Fruit fly (Drosophila melanogaster) whole organism, embryonic: Measurements from ENCODE around the gene CG15382.

ENCODE experiments used
- Bdp1 ChIP-seq: fragments of 200-800 bp; sonication (Bioruptor generic); optimal IDR thresholded peaks from 3 replicates; lab custom pipeline; 2016; ENCODE audit warnings: missing biosample characterization, missing genetic modification characterization
- CG10431 ChIP-seq: fragments of 200-800 bp; sonication (Bioruptor generic); optimal IDR thresholded peaks from 3 replicates; lab custom pipeline; 2018; ENCODE audit warnings: missing biosample characterization, mild to moderate bottlenecking, missing genetic modification characterization
- CG10462 ChIP-seq: fragments of 200-800 bp; sonication (Bioruptor generic); optimal IDR thresholded peaks from 2 replicates; lab custom pipeline; 2016; ENCODE audit warnings: missing biosample characterization, missing genetic modification characterization
- CG11085 ChIP-seq: fragments of 200-800 bp; sonication (Bioruptor generic); IDR thresholded peaks from 2 replicates; pipeline ENCODE4 v1.3.6; 2022; ENCODE audit warnings: missing biosample characterization, missing genetic modification characterization
- CG12659 ChIP-seq: fragments of 200-800 bp; sonication (Bioruptor generic); optimal IDR thresholded peaks from 3 replicates; lab custom pipeline; 2017; ENCODE audit warnings: mild to moderate bottlenecking, missing biosample characterization, missing genetic modification reagents, missing genetic modification characterization
- CG13424 ChIP-seq: fragments of 200-800 bp; sonication (Bioruptor generic); optimal IDR thresholded peaks from 2 replicates; lab custom pipeline; 2019; ENCODE audit warnings: missing biosample characterization, mild to moderate bottlenecking, missing genetic modification characterization, moderate library complexity
- CG13894 ChIP-seq: fragments of 200-800 bp; sonication (Bioruptor generic); optimal IDR thresholded peaks from 3 replicates; lab custom pipeline; 2018; ENCODE audit warnings: missing biosample characterization, mild to moderate bottlenecking, missing genetic modification characterization, moderate library complexity
- CG14965 ChIP-seq: fragments of 200-800 bp; sonication (Bioruptor generic); optimal IDR thresholded peaks from 2 replicates; lab custom pipeline; 2016; ENCODE audit warnings: missing biosample characterization, missing genetic modification characterization, borderline replicate concordance
- CG15269 ChIP-seq: fragments of 200-800 bp; sonication (Bioruptor generic); optimal IDR thresholded peaks from 2 replicates; lab custom pipeline; 2018; ENCODE audit warnings: missing biosample characterization, mild to moderate bottlenecking, missing genetic modification characterization, moderate library complexity
- CG15479 ChIP-seq: fragments of 200-800 bp; sonication (Bioruptor generic); optimal IDR thresholded peaks from 3 replicates; lab custom pipeline; 2019; ENCODE audit warnings: missing biosample characterization, mild to moderate bottlenecking, missing genetic modification characterization, moderate library complexity
- CG16863 ChIP-seq: fragments of 200-800 bp; sonication (Bioruptor generic); optimal IDR thresholded peaks from 3 replicates; lab custom pipeline; 2016; ENCODE audit warnings: missing biosample characterization, missing genetic modification characterization
- CG17385 ChIP-seq: fragments of 200-800 bp; sonication (Bioruptor generic); optimal IDR thresholded peaks from 3 replicates; lab custom pipeline; 2018; ENCODE audit warnings: missing biosample characterization, mild to moderate bottlenecking, missing genetic modification characterization
- CG17912 ChIP-seq: fragments of 200-800 bp; sonication (Bioruptor generic); optimal IDR thresholded peaks from 2 replicates; lab custom pipeline; 2018; ENCODE audit warnings: missing biosample characterization, mild to moderate bottlenecking, missing genetic modification characterization
- CG18764 ChIP-seq: fragments of 200-800 bp; sonication (Bioruptor generic); optimal IDR thresholded peaks from 3 replicates; lab custom pipeline; 2016; ENCODE audit warnings: missing biosample characterization, missing genetic modification characterization
- CG2129 ChIP-seq: fragments of 200-800 bp; sonication (Bioruptor generic); IDR thresholded peaks from 2 replicates; pipeline ENCODE4 v1.3.6; 2022; ENCODE audit warnings: missing biosample characterization, missing genetic modification characterization; ENCODE audit not compliant: partially characterized antibody
- CG32767 ChIP-seq: fragments of 200-800 bp; sonication (Bioruptor generic); IDR thresholded peaks from 2 replicates; pipeline ENCODE4 v1.3.6; 2022; ENCODE audit warnings: missing biosample characterization, missing genetic modification characterization
- CG3281 ChIP-seq: fragments of 200-800 bp; sonication (Bioruptor generic); optimal IDR thresholded peaks from 3 replicates; lab custom pipeline; 2017; ENCODE audit warnings: missing biosample characterization, mild to moderate bottlenecking, missing genetic modification characterization
- CG43689 ChIP-seq: fragments of 200-800 bp; sonication (Bioruptor generic); IDR thresholded peaks from 2 replicates; pipeline ENCODE4 v1.3.6; 2022; ENCODE audit warnings: missing biosample characterization, missing genetic modification characterization
- CG4820 ChIP-seq: fragments of 200-800 bp; sonication (Bioruptor generic); optimal IDR thresholded peaks from 3 replicates; lab custom pipeline; 2016; ENCODE audit warnings: missing biosample characterization, missing genetic modification characterization
- CG5180 ChIP-seq: fragments of 200-800 bp; sonication (Bioruptor generic); optimal IDR thresholded peaks from 3 replicates; lab custom pipeline; 2017; ENCODE audit warnings: missing biosample characterization, missing genetic modification characterization, mild to moderate bottlenecking, moderate library complexity, missing genetic modification reagents
- CG6813 ChIP-seq: fragments of 200-800 bp; sonication (Bioruptor generic); optimal IDR thresholded peaks from 2 replicates; lab custom pipeline; 2017; ENCODE audit warnings: missing biosample characterization, missing genetic modification characterization, mild to moderate bottlenecking, moderate library complexity, missing genetic modification reagents
- CG8290 ChIP-seq, 3 experiments: fragments of 200-800 bp; sonication (Bioruptor generic); optimal IDR thresholded peaks; 2 replicates each; lab custom pipeline; 2016 to 2019; ENCODE audit warnings: missing biosample characterization in 3 of 3, missing genetic modification characterization in 3 of 3, mild to moderate bottlenecking in 2 of 3, moderate library complexity in 1 of 3
- CG9797 ChIP-seq: fragments of 200-800 bp; sonication (Bioruptor generic); optimal IDR thresholded peaks from 3 replicates; lab custom pipeline; 2018; ENCODE audit warnings: missing biosample characterization, mild to moderate bottlenecking, missing genetic modification characterization
- Dbx ChIP-seq: fragments of 200-800 bp; sonication (Bioruptor generic); IDR thresholded peaks from 3 replicates; pipeline ENCODE4 v1.3.6; 2022; ENCODE audit warnings: missing biosample characterization, missing genetic modification characterization
- Dek ChIP-seq: fragments of 200-800 bp; sonication (Bioruptor generic); optimal IDR thresholded peaks from 3 replicates; lab custom pipeline; 2019; ENCODE audit warnings: missing biosample characterization, mild to moderate bottlenecking, missing genetic modification characterization, moderate library complexity
- Dfd ChIP-seq, 2 experiments: fragments of >200 bp; optimal IDR thresholded peaks; 2 replicates each; lab custom pipeline; 2017; ENCODE audit warnings: missing biosample characterization in 2 of 2, missing genetic modification characterization in 2 of 2
- Elba2 ChIP-seq: fragments of 200-800 bp; sonication (Bioruptor generic); optimal IDR thresholded peaks from 3 replicates; lab custom pipeline; 2016; ENCODE audit warnings: missing biosample characterization, missing genetic modification characterization
- HLH4C ChIP-seq: fragments of 200-800 bp; sonication (Bioruptor generic); IDR thresholded peaks from 3 replicates; pipeline ENCODE4 v1.3.6; 2022; ENCODE audit warnings: missing biosample characterization, missing genetic modification characterization; ENCODE audit not compliant: partially characterized antibody
- HmgD ChIP-seq: fragments of 200-800 bp; sonication (Bioruptor generic); optimal IDR thresholded peaks from 3 replicates; lab custom pipeline; 2016; ENCODE audit warnings: missing biosample characterization, missing genetic modification characterization
- Hsf ChIP-seq: fragments of 200-800 bp; sonication (Bioruptor generic); optimal IDR thresholded peaks from 3 replicates; lab custom pipeline; 2016; ENCODE audit warnings: missing biosample characterization, missing genetic modification characterization
- Myb ChIP-seq: fragments of 200-800 bp; sonication (Bioruptor generic); optimal IDR thresholded peaks from 2 replicates; lab custom pipeline; 2016; ENCODE audit warnings: missing biosample characterization, missing genetic modification characterization
- NC2β ChIP-seq: fragments of 200-800 bp; sonication (Bioruptor generic); optimal IDR thresholded peaks from 2 replicates; lab custom pipeline; 2016; ENCODE audit warnings: missing biosample characterization, missing genetic modification characterization
- NFAT ChIP-seq: fragments of 200-800 bp; sonication (Bioruptor generic); IDR thresholded peaks from 2 replicates; pipeline ENCODE4 v1.3.6; 2022; ENCODE audit warnings: missing biosample characterization, missing genetic modification characterization
- Opbp ChIP-seq: fragments of 200-800 bp; sonication (Bioruptor generic); IDR thresholded peaks from 3 replicates; pipeline ENCODE4 v1.3.6; 2022; ENCODE audit warnings: missing biosample characterization, missing genetic modification characterization; ENCODE audit not compliant: partially characterized antibody
- Side ChIP-seq: fragments of 200-800 bp; sonication (Bioruptor generic); optimal IDR thresholded peaks from 2 replicates; lab custom pipeline; 2016; ENCODE audit warnings: missing biosample characterization, missing genetic modification characterization
- Xrp1 ChIP-seq: fragments of 200-800 bp; sonication (Bioruptor generic); IDR thresholded peaks from 2 replicates; pipeline ENCODE4 v1.3.6; 2022; ENCODE audit warnings: missing biosample characterization, missing genetic modification characterization
- abd-A ChIP-seq: fragments of 200-800 bp; sonication (Bioruptor generic); optimal IDR thresholded peaks from 3 replicates; lab custom pipeline; 2019; ENCODE audit warnings: missing biosample characterization, mild to moderate bottlenecking, missing genetic modification characterization, moderate library complexity
- bab2 ChIP-seq: fragments of 200-800 bp; sonication (Bioruptor generic); optimal IDR thresholded peaks from 2 replicates; lab custom pipeline; 2016; ENCODE audit warnings: missing biosample characterization, missing genetic modification characterization
- bowl ChIP-seq: fragments of 200-800 bp; sonication (Bioruptor generic); IDR thresholded peaks from 2 replicates; pipeline ENCODE4 v1.3.6; 2022; ENCODE audit warnings: missing biosample characterization, missing genetic modification characterization
- bsh ChIP-seq, 2 experiments: fragments of 200-800 bp; sonication (Bioruptor generic); optimal IDR thresholded peaks; 2 replicates each; lab custom pipeline; 2017 to 2018; ENCODE audit warnings: mild to moderate bottlenecking in 2 of 2, missing biosample characterization in 2 of 2, missing genetic modification characterization in 2 of 2, moderate library complexity in 1 of 2
- cwo ChIP-seq: fragments of 200-800 bp; sonication (Bioruptor generic); optimal IDR thresholded peaks from 3 replicates; lab custom pipeline; 2017; ENCODE audit warnings: missing biosample characterization, missing genetic modification characterization, mild to moderate bottlenecking, moderate library complexity, missing genetic modification reagents
- fd96Cb ChIP-seq: fragments of 200-800 bp; sonication (Bioruptor generic); optimal IDR thresholded peaks from 2 replicates; lab custom pipeline; 2018; ENCODE audit warnings: missing biosample characterization, mild to moderate bottlenecking, missing genetic modification characterization, moderate library complexity
- gro ChIP-seq: fragments of 200-800 bp; sonication (Bioruptor generic); optimal IDR thresholded peaks from 2 replicates; lab custom pipeline; 2016; ENCODE audit warnings: missing biosample characterization, missing genetic modification characterization
- jumu ChIP-seq: fragments of 200-800 bp; sonication (Bioruptor generic); optimal IDR thresholded peaks from 3 replicates; lab custom pipeline; 2016; ENCODE audit warnings: missing biosample characterization, missing genetic modification characterization
- kay ChIP-seq: fragments of 200-800 bp; sonication (Bioruptor generic); optimal IDR thresholded peaks from 2 replicates; lab custom pipeline; 2016; ENCODE audit warnings: missing biosample characterization, missing genetic modification characterization
- nerfin-1 ChIP-seq: fragments of 200-800 bp; sonication (Bioruptor generic); optimal IDR thresholded peaks from 3 replicates; lab custom pipeline; 2019; ENCODE audit warnings: missing biosample characterization, mild to moderate bottlenecking, missing genetic modification characterization, moderate library complexity
- pan ChIP-seq, 4 experiments: fragments of >200 bp in 3 of 4; fragments of 200-800 bp in 1 of 4; sonication (Bioruptor generic) in 1 of 4; optimal IDR thresholded peaks in 3 of 4; IDR thresholded peaks in 1 of 4; 2 replicates each; pipeline versions ENCODE4 v1.3.6 to Lab custom; 2017 to 2022; ENCODE audit warnings: missing biosample characterization in 2 of 4, missing genetic modification characterization in 2 of 4, mixed read lengths in 1 of 4
- rib ChIP-seq: fragments of 200-800 bp; sonication (Bioruptor generic); IDR thresholded peaks from 2 replicates; pipeline ENCODE4 v1.3.6; 2022; ENCODE audit warnings: missing biosample characterization, missing genetic modification characterization
- zfh2 ChIP-seq: fragments of 200-800 bp; sonication (Bioruptor generic); optimal IDR thresholded peaks from 2 replicates; lab custom pipeline; 2016; ENCODE audit warnings: missing biosample characterization, missing genetic modification characterization

The CG15382 gene

DNA sequence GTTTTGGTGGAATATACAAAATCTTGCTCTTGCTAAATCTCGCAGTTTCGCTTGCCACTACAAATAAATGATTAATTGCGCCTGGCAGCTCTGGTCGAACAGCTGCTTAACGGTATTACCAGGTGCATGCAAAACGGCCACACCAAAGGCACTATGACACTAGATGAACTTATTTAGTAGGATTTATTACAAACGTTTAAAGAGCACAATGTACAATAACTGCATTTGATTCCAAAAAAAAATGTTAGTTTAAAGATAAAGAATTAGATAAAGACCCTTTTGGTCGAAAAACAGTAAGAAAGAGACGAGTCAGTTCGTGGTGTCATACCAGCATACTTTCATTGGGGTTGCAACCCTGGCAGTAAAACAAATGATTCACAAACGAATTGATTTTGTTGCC, 8.3 kb upstream of the CG15382 start, which contains the start of the genes CG11723 and Tbcd (continued):
- TF ChIP-seq CG15269 (tag; lab: Kevin White, UChicago) (no peak), Dek (tag; lab: Kevin White, UChicago) (peak; percentile 82), HmgD (peak; percentile 82), Xrp1 (peak; percentile 96), Elba2 (GFP tag; lab: Kevin White, UChicago) (peak; percentile 28), CG32767 (GFP tag; lab: Robert Waterston, UW) (peak; percentile 89), CG14965 (GFP tag; lab: Kevin White, UChicago) (no peak), fd96Cb (tag; lab: Kevin White, UChicago) (peak; percentile 84), bowl (GFP tag; lab: Robert Waterston, UW) (peak; percentile 76), Dbx (peak; percentile 87), CG6813 (GFP tag; lab: Kevin White, UChicago) (no peak), CG17912 (GFP tag; lab: Kevin White, UChicago) (peak; percentile 83), CG13424 (tag; lab: Kevin White, UChicago) (peak; percentile 92), CG10462 (peak; percentile 67), Opbp (no peak; the same call in 2 of the 3 replicates), NC2β (GFP tag; lab: Kevin White, UChicago) (peak; percentile 79), bsh (GFP tag; optimal IDR thresholded peaks at IDR 0.05; lab: Kevin White, UChicago) (peak; percentile 48 to 88), CG17385 (GFP tag; lab: Kevin White, UChicago) (peak; percentile 86), Bdp1 (GFP tag; lab: Kevin White, UChicago) (peak; percentile 84), gro (GFP tag; lab: Kevin White, UChicago) (peak; percentile 79), Hsf (peak; percentile 91), abd-A (tag; lab: Kevin White, UChicago) (no peak), zfh2 (GFP tag; lab: Kevin White, UChicago) (peak; percentile 90), CG4820 (GFP tag; lab: Kevin White, UChicago) (peak; percentile 83), CG2129 (no peak), bab2 (peak; percentile 92), jumu (GFP tag; lab: Kevin White, UChicago) (peak; percentile 84), CG11085 (peak; percentile 77), Myb (peak; percentile 79), Dfd (GFP tag; optimal IDR thresholded peaks at IDR 0.05; lab: Kevin White, UChicago) (no peak), pan (optimal IDR thresholded peaks at IDR 0.05; lab: Kevin White, UChicago) (no peak), pan (GFP tag; optimal IDR thresholded peaks at IDR 0.05 in 1 of 2, IDR thresholded peaks at IDR 0.05 in 1 of 2) (peak in 1 of 2 experiments; percentile 95), CG8290 (GFP tag; optimal IDR thresholded peaks at IDR 0.05; lab: Kevin White, UChicago) (peak; percentile 72), CG8290 (tag; optimal IDR thresholded peaks at IDR 0.05; lab: Kevin White, UChicago) (peak in 1 of 2 experiments; percentile 75), CG16863 (GFP tag; lab: Kevin White, UChicago) (peak; percentile 88), CG43689 (GFP tag; lab: Robert Waterston, UW) (peak; percentile 79), rib (GFP tag; lab: Robert Waterston, UW) (peak; percentile 85), CG18764 (peak; percentile 95), CG13894 (tag; lab: Kevin White, UChicago) (no peak), CG15479 (GFP tag; lab: Kevin White, UChicago) (no peak), CG10431 (GFP tag; lab: Kevin White, UChicago) (peak; percentile 46), kay (peak; percentile 94), cwo (no peak), NFAT (GFP tag; lab: Robert Waterston, UW) (peak; percentile 86), Side (GFP tag; lab: Kevin White, UChicago) (peak; percentile 86), nerfin-1 (tag; lab: Kevin White, UChicago) (peak; percentile 77), CG5180 (no peak), HLH4C (GFP tag; lab: Robert Waterston, UW) (no peak), CG3281 (GFP tag; lab: Kevin White, UChicago) (no peak), CG9797 (GFP tag; lab: Kevin White, UChicago) (peak; percentile 82), CG12659 (GFP tag; lab: Kevin White, UChicago) (peak; percentile 92)
